Worm (Caenorhabditis elegans): ENCODE measurements around the gene clh-5.

clh-5 gene

ce11 chrII:9128132-9128531 lies 29.7 kb upstream of the clh-5 start (continued):
- peak; percentile 37; the same call in 1 of the 2 replicates for TF ChIP-seq dox-1 (GFP tag; IDR thresholded peaks at IDR 0.05)
- TF ChIP-seq lin-26 (GFP tag; IDR thresholded peaks at IDR 0.05) = 0 out of 2 replicates have a peak, but pooled peaks have one; percentile 49
- no peak for TF ChIP-seq ceh-40 (GFP tag; IDR thresholded peaks at IDR 0.05)
- TF ChIP-seq unc-130 (GFP tag; optimal IDR thresholded peaks at IDR 0.05) = no peak
- TF ChIP-seq nfya-1 (tag; optimal IDR thresholded peaks at IDR 0.05; ENCODE audit: borderline replicate concordance, insufficient read depth) = no peak
- no peak for TF ChIP-seq madf-3 (GFP tag; IDR thresholded peaks at IDR 0.05)
- TF ChIP-seq attf-5 (GFP tag; optimal IDR thresholded peaks at IDR 0.05) = peak; percentile 72
- TF ChIP-seq pha-4 (tag; optimal IDR thresholded peaks at IDR 0.05) = no peak
- TF ChIP-seq F10E7.11 (tag; optimal IDR thresholded peaks at IDR 0.05) = no peak
- TF ChIP-seq snpc-1.1 (tag; optimal IDR thresholded peaks at IDR 0.05; ENCODE audit: insufficient read depth) = no peak
- no peak for TF ChIP-seq cebp-2 (GFP tag; IDR thresholded peaks at IDR 0.05)
- TF ChIP-seq repo-1 (tag; optimal IDR thresholded peaks at IDR 0.05) = peak; percentile 29
- no peak for TF ChIP-seq pbrm-1 (GFP tag; IDR thresholded peaks at IDR 0.05)
- peak; percentile 47 for TF ChIP-seq ztf-26 (tag; optimal IDR thresholded peaks at IDR 0.05)
- no peak for TF ChIP-seq nhr-120 (GFP tag; IDR thresholded peaks at IDR 0.05)
- TF ChIP-seq ztf-18 (tag; optimal IDR thresholded peaks at IDR 0.05) = no peak
- TF ChIP-seq lsy-27 (tag; optimal IDR thresholded peaks at IDR 0.05; ENCODE audit: borderline replicate concordance, insufficient read depth) = no peak
- no peak for TF ChIP-seq akir-1 (GFP tag; optimal IDR thresholded peaks at IDR 0.05)
- TF ChIP-seq ztf-3 (GFP tag; optimal IDR thresholded peaks at IDR 0.05) = no peak
- no peak for TF ChIP-seq lin-54 (GFP tag; optimal IDR thresholded peaks at IDR 0.05)
- peak; percentile 92 for TF ChIP-seq hsf-1 (GFP tag; IDR thresholded peaks at IDR 0.05)
- no peak for TF ChIP-seq mel-28 (tag; optimal IDR thresholded peaks at IDR 0.05; ENCODE audit: borderline replicate concordance)
- peak; percentile 95 for TF ChIP-seq cebp-1 (GFP tag; IDR thresholded peaks at IDR 0.05)
- TF ChIP-seq cebp-1 (tag; optimal IDR thresholded peaks at IDR 0.05) = peak; percentile 98
- TF ChIP-seq let-526 (GFP tag; IDR thresholded peaks at IDR 0.05) = 0 out of 2 replicates have a peak, but pooled peaks have one; percentile 39
- no peak for TF ChIP-seq B0261.1 (tag; optimal IDR thresholded peaks at IDR 0.05)
- TF ChIP-seq Y53G8AR.9 (GFP tag; conservative IDR thresholded peaks at IDR 0.05) = no peak
- peak; percentile 26 for TF ChIP-seq chd-7 (tag; optimal IDR thresholded peaks at IDR 0.05)
- TF ChIP-seq unc-62 (GFP tag; optimal IDR thresholded peaks at IDR 0.05) = no peak
- no peak for TF ChIP-seq Y95B8A.8 (GFP tag; IDR thresholded peaks at IDR 0.05)
- TF ChIP-seq mcd-1 (GFP tag; IDR thresholded peaks at IDR 0.05) = 0 out of 2 replicates have a peak, but pooled peaks have one; percentile 21
- TF ChIP-seq lsl-1 (GFP tag; optimal IDR thresholded peaks at IDR 0.05) = no peak
- TF ChIP-seq F33H1.4 (GFP tag; IDR thresholded peaks at IDR 0.05) = no peak
- no peak for TF ChIP-seq B0336.3 (GFP tag; IDR thresholded peaks at IDR 0.05)
- no peak for TF ChIP-seq F52B5.7 (tag; optimal IDR thresholded peaks at IDR 0.05)
- TF ChIP-seq aptf-2 (GFP tag; conservative IDR thresholded peaks at IDR 0.05) = no peak
- TF ChIP-seq K11D2.4 (GFP tag; IDR thresholded peaks at IDR 0.05) = peak; percentile 20; the same call in 1 of the 2 replicates
- TF ChIP-seq snpc-4 (GFP tag; optimal IDR thresholded peaks at IDR 0.05) = no peak
- TF ChIP-seq snpc-4 (tag; optimal IDR thresholded peaks at IDR 0.05) = no peak
- peak; percentile 55 for TF ChIP-seq somi-1 (GFP tag; optimal IDR thresholded peaks at IDR 0.05)
- TF ChIP-seq attf-3 (GFP tag; conservative IDR thresholded peaks at IDR 0.05) = no peak
- TF ChIP-seq mxl-1 (tag; optimal IDR thresholded peaks at IDR 0.05) = no peak
- no peak for TF ChIP-seq ets-4 (GFP tag; optimal IDR thresholded peaks at IDR 0.05)
- TF ChIP-seq ekl-4 (GFP tag; IDR thresholded peaks at IDR 0.05) = no peak
- peak; percentile 32 for TF ChIP-seq tbp1 (GFP tag; optimal IDR thresholded peaks at IDR 0.05)
- no peak for TF ChIP-seq madf-8 (GFP tag; conservative IDR thresholded peaks at IDR 0.05)
- TF ChIP-seq lin-40 (tag; optimal IDR thresholded peaks at IDR 0.05) = peak; percentile 57
- TF ChIP-seq nfyb-1 (GFP tag; IDR thresholded peaks at IDR 0.05) = peak; percentile 81
- TF ChIP-seq ceh-79 (tag; optimal IDR thresholded peaks at IDR 0.05) = no peak
